Worm (Caenorhabditis elegans): ENCODE data around the gene syx-16.

syx-16 gene

ce11 chrIII:5190179-5190578 lies 18.7 kb downstream of the syx-16 start:
- TF ChIP-seq sem-4 (tag; optimal IDR thresholded peaks at IDR 0.05) (no peak), lsy-2 (tag; optimal IDR thresholded peaks at IDR 0.05) (peak; percentile 3 to 43), F13H6.1 (tag; optimal IDR thresholded peaks at IDR 0.05) (peak; percentile 13), gmeb-1 (tag; optimal IDR thresholded peaks at IDR 0.05) (peak; percentile 88), sma-3 (GFP tag; optimal IDR thresholded peaks at IDR 0.05) (peak; percentile 45), nhr-25 (tag; optimal IDR thresholded peaks at IDR 0.05) (peak; percentile 24), mdl-1 (tag; optimal IDR thresholded peaks at IDR 0.05) (no peak), nhr-11 (tag; optimal IDR thresholded peaks at IDR 0.05) (no peak), mab-5 (tag; optimal IDR thresholded peaks at IDR 0.05) (no peak), alr-1 (tag; optimal IDR thresholded peaks at IDR 0.05) (no peak), unc-39 (tag; optimal IDR thresholded peaks at IDR 0.05) (no peak), sma-9 (GFP tag; optimal IDR thresholded peaks at IDR 0.05) (peak; percentile 50), sma-9 (tag; optimal IDR thresholded peaks at IDR 0.05) (no peak), unc-55 (GFP tag; optimal IDR thresholded peaks at IDR 0.05) (peak; percentile 2), nhr-12 (tag; optimal IDR thresholded peaks at IDR 0.05) (no peak), lin-39 (tag; optimal IDR thresholded peaks at IDR 0.05) (no peak), nhr-129 (tag; optimal IDR thresholded peaks at IDR 0.05) (no peak)

DNA sequence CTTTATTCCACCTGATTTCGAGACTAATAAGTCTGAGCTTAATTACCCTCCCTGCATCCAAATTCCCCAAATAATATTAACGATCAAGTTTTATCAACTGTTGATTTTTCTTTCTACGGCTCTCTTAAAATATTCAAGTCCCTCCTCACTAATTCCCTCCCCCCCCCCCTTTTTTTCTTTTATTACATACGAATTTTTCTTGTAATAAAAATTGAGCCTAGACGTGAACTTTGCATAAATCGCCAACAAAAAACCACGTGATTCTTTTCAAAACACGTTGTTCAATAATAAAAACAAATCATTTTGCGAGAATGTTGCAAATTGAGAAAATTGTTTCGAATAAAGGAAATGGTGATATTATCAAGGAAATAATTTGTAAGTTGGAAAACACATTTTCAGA lies 20.5 kb downstream of the syx-16 start, which contains the start of gene K10D2.8:
Gene K10D2.8, plus strand, starts transcription at position 301 of the 400 bp plus-strand sequence.
- TF ChIP-seq nhr-129 (tag; optimal IDR thresholded peaks at IDR 0.05) (no peak), crh-2 (tag; optimal IDR thresholded peaks at IDR 0.05) (no peak), peb-1 (tag; optimal IDR thresholded peaks at IDR 0.05) (no peak), nhr-237 (tag; optimal IDR thresholded peaks at IDR 0.05) (no peak), nhr-12 (tag; optimal IDR thresholded peaks at IDR 0.05) (no peak), nhr-10 (tag; optimal IDR thresholded peaks at IDR 0.05) (no peak), ama-1 (optimal IDR thresholded peaks at IDR 0.05) (no peak), fos-1 (tag; optimal IDR thresholded peaks at IDR 0.05) (no peak), ceh-82 (tag; optimal IDR thresholded peaks at IDR 0.05) (no peak), lin-13 (GFP tag; optimal IDR thresholded peaks at IDR 0.05) (no peak), dmd-4 (tag; optimal IDR thresholded peaks at IDR 0.05) (no peak), alr-1 (tag; optimal IDR thresholded peaks at IDR 0.05) (no peak), nhr-23 (tag; optimal IDR thresholded peaks at IDR 0.05) (no peak), ztf-11 (tag; optimal IDR thresholded peaks at IDR 0.05) (no peak), nhr-21 (tag; optimal IDR thresholded peaks at IDR 0.05) (no peak), lin-39 (tag; optimal IDR thresholded peaks at IDR 0.05) (no peak), unc-39 (tag; optimal IDR thresholded peaks at IDR 0.05) (no peak), gmeb-1 (tag; optimal IDR thresholded peaks at IDR 0.05) (no peak), aly-2 (tag; optimal IDR thresholded peaks at IDR 0.05) (no peak)

DNA sequence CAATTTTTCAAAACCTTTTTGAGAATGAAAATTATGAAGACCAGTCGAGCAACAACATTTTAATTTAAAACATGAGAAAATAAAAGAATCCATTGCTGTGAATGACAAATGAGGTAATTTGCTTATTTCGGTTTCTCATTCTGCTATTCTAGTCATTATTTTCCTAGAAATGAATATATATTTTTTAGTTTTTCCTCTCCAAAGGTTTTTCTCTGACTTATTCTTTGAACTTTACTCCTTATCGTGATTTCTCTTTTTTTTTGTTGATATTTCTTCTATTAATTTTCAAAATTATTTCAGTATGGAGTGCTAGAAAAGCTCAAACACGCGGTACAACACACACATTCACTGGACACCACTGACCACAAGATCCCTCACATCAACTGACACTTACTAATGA lies 23.3 kb downstream of the syx-16 start, which contains the start of gene pup-2:
Gene pup-2, plus strand, starts transcription at position 301 of the 400 bp plus-strand sequence.
- TF ChIP-seq F13H6.1 (tag; optimal IDR thresholded peaks at IDR 0.05) (no peak), ceh-82 (tag; optimal IDR thresholded peaks at IDR 0.05) (no peak), ztf-4 (tag; optimal IDR thresholded peaks at IDR 0.05) (no peak), nhr-6 (tag; optimal IDR thresholded peaks at IDR 0.05) (no peak), fos-1 (tag; optimal IDR thresholded peaks at IDR 0.05) (no peak), lin-13 (GFP tag; optimal IDR thresholded peaks at IDR 0.05) (no peak), lsy-2 (tag; optimal IDR thresholded peaks at IDR 0.05) (no peak), sma-9 (GFP tag; optimal IDR thresholded peaks at IDR 0.05) (no peak), sma-9 (tag; optimal IDR thresholded peaks at IDR 0.05) (no peak), ztf-11 (tag; optimal IDR thresholded peaks at IDR 0.05) (no peak), nhr-11 (tag; optimal IDR thresholded peaks at IDR 0.05) (no peak), mab-5 (tag; optimal IDR thresholded peaks at IDR 0.05) (no peak), sma-3 (GFP tag; optimal IDR thresholded peaks at IDR 0.05) (no peak), lin-11 (tag; optimal IDR thresholded peaks at IDR 0.05) (no peak)

ce11 chrIII:5183372-5183771 lies 25.5 kb downstream of the syx-16 start:
- TF ChIP-seq skn-1 (tag; optimal IDR thresholded peaks at IDR 0.05) (no peak), zag-1 (tag; optimal IDR thresholded peaks at IDR 0.05) (no peak), nhr-6 (tag; optimal IDR thresholded peaks at IDR 0.05) (no peak), nhr-237 (tag; optimal IDR thresholded peaks at IDR 0.05) (no peak), peb-1 (tag; optimal IDR thresholded peaks at IDR 0.05) (no peak), egl-27 (tag; optimal IDR thresholded peaks at IDR 0.05) (no peak), ZK546.5 (tag; optimal IDR thresholded peaks at IDR 0.05) (no peak), unc-55 (GFP tag; optimal IDR thresholded peaks at IDR 0.05) (peak; percentile 3), aly-2 (tag; optimal IDR thresholded peaks at IDR 0.05) (no peak), gmeb-1 (tag; optimal IDR thresholded peaks at IDR 0.05) (no peak), sma-3 (GFP tag; optimal IDR thresholded peaks at IDR 0.05) (no peak), nhr-129 (tag; optimal IDR thresholded peaks at IDR 0.05) (peak; percentile 36), ztf-11 (tag; optimal IDR thresholded peaks at IDR 0.05) (no peak)
